Fruit fly (Drosophila melanogaster) whole organism, adult: ENCODE data around the gene CG32832.

Experiments
- CG5204 ChIP-seq: fragments of 200-800 bp; sonication (Bioruptor generic); optimal IDR thresholded peaks from 2 replicates; lab custom pipeline; 2016; ENCODE audit warnings: missing biosample characterization, missing genetic modification characterization
- CG7101 ChIP-seq: fragments of 200-800 bp; sonication (Bioruptor generic); optimal IDR thresholded peaks from 2 replicates; lab custom pipeline; 2018; ENCODE audit warnings: missing biosample characterization, mild to moderate bottlenecking, missing genetic modification characterization, moderate library complexity
- Clk ChIP-seq: fragments of 200-800 bp; sonication (Bioruptor generic); optimal IDR thresholded peaks from 2 replicates; lab custom pipeline; 2017; ENCODE audit warnings: missing biosample characterization, missing genetic modification characterization
- Hr96 ChIP-seq: fragments of 200-800 bp; sonication (Bioruptor generic); optimal IDR thresholded peaks from 2 replicates; lab custom pipeline; 2016; ENCODE audit warnings: missing biosample characterization, missing genetic modification characterization
- toe ChIP-seq: fragments of 200-800 bp; sonication (Bioruptor generic); optimal IDR thresholded peaks from 2 replicates; lab custom pipeline; 2016; ENCODE audit warnings: missing biosample characterization, missing genetic modification characterization

dm6 chr2L:16910177-16910576 is 31.1 kb upstream of the CG32832 start, which contains the start of gene ApepP:
- TF ChIP-seq Hr96 (GFP tag; lab: Kevin White, UChicago) (no peak), toe (no peak), CG5204 (GFP tag; lab: Kevin White, UChicago) (no peak), CG7101 (peak; percentile 31), Clk (GFP tag; lab: Kevin White, UChicago) (no peak)
